Worm (Caenorhabditis elegans) whole organism, early embryonic: ENCODE results near the gene nhr-53.

ENCODE experiments used
- B0310.2 ChIP-seq: sonication (generic microtip); optimal IDR thresholded peaks from 2 replicates; lab custom pipeline; 2016; ENCODE audit warnings: mild to moderate bottlenecking, missing genetic modification characterization, missing compliant biosample characterization
- aly-1 ChIP-seq: sonication (generic microtip); optimal IDR thresholded peaks from 2 replicates; lab custom pipeline; 2016; ENCODE audit warnings: missing genetic modification characterization, missing compliant biosample characterization
- ama-1 ChIP-seq: fragments of 150-350 bp; optimal IDR thresholded peaks from 2 replicates; lab custom pipeline; 2014
- ceh-13 ChIP-seq: fragments of 200-800 bp; sonication (Bioruptor generic); optimal IDR thresholded peaks from 2 replicates; lab custom pipeline; 2018; ENCODE audit warnings: mild to moderate bottlenecking, missing genetic modification characterization, missing compliant biosample characterization
- ceh-36 ChIP-seq: sonication (generic microtip); optimal IDR thresholded peaks from 2 replicates; lab custom pipeline; 2016; ENCODE audit warnings: missing genetic modification characterization, inconsistent platforms, missing compliant biosample characterization
- flt-1 ChIP-seq: fragments of 200-800 bp; sonication (Bioruptor generic); IDR thresholded peaks from 2 replicates; pipeline ENCODE4 v1.3.6; 2022; ENCODE audit warnings: missing genetic modification characterization, missing compliant biosample characterization
- hnd-1 ChIP-seq: sonication (generic microtip); optimal IDR thresholded peaks from 2 replicates; lab custom pipeline; 2016; ENCODE audit warnings: missing genetic modification characterization, missing compliant biosample characterization
- pes-1 ChIP-seq: fragments of 200-800 bp; sonication (Bioruptor generic); IDR thresholded peaks from 2 replicates; pipeline ENCODE4 v1.3.6; 2022; ENCODE audit warnings: missing genetic modification reagents, missing genetic modification characterization, missing compliant biosample characterization
- scrt-1 ChIP-seq: fragments of 200-800 bp; sonication (Bioruptor generic); IDR thresholded peaks from 2 replicates; pipeline ENCODE4 v1.3.6; 2022; ENCODE audit warnings: missing genetic modification characterization, missing compliant biosample characterization

ce11 chrV:15732209-15732608 lies 30.0 kb upstream of the nhr-53 start, which contains the start of gene str-38:
- TF ChIP-seq scrt-1 (GFP tag; lab: Robert Waterston, UW) (no peak), hnd-1 (tag; lab: Kevin White, UChicago) (no peak), B0310.2 (tag; lab: Kevin White, UChicago) (no peak), ama-1 (lab: Kevin White, UChicago) (no peak), pes-1 (GFP tag; lab: Robert Waterston, UW) (no peak), aly-1 (no peak), flt-1 (GFP tag; lab: Robert Waterston, UW) (no peak), ceh-36 (tag; lab: Kevin White, UChicago) (no peak), ceh-13 (no peak)
